Worm (Caenorhabditis elegans): Measurements from ENCODE around the gene fbxl-2.

fbxl-2 gene

ce11 chrIII:4796536-4796935 lies 39.5 kb downstream of the fbxl-2 start, which contains the start of gene tag-325:
TSS of gene tag-325 (plus strand) at chrIII:4796836.
- TF ChIP-seq blmp-1 (tag; optimal IDR thresholded peaks at IDR 0.05) (no peak), sptf-1 (tag; optimal IDR thresholded peaks at IDR 0.05) (no peak), ztf-11 (tag; optimal IDR thresholded peaks at IDR 0.05) (no peak), M03D4.4 (tag; optimal IDR thresholded peaks at IDR 0.05) (no peak), pha-4 (tag; optimal IDR thresholded peaks at IDR 0.05) (no peak), nhr-28 (tag; optimal IDR thresholded peaks at IDR 0.05) (no peak), cnd-1 (tag; optimal IDR thresholded peaks at IDR 0.05) (no peak), ceh-43 (GFP tag; optimal IDR thresholded peaks at IDR 0.05) (no peak), mep-1 (tag; optimal IDR thresholded peaks at IDR 0.05) (no peak)

DNA sequence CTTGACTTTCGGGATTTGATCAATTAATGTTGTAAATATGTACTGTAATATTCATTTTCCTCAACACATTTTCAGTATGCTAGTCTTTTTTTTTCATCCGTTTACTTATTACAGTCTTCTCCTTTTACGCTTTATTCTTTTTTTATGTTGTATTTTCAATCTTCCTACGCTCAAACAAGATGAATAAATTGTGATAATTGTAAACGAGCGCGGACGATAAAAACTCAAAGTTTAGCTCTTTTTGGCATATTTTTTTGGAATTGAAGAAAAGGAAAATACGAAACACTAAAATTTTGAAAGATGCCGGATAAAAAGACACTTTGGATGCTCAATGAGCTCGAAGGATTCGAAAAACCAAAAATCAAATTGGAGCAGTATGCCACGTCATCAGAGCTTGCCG lies 45.6 kb downstream of the fbxl-2 start, which contains the start of gene metl-5:
Gene metl-5, plus strand, starts transcription at position 301 of the 400 bp plus-strand sequence.
- TF ChIP-seq sptf-1 (tag; optimal IDR thresholded peaks at IDR 0.05) (no peak), nhr-237 (tag; optimal IDR thresholded peaks at IDR 0.05) (no peak), ceh-83 (GFP tag; optimal IDR thresholded peaks at IDR 0.05) (no peak), drap-1 (GFP tag; optimal IDR thresholded peaks at IDR 0.05) (no peak), flh-1 (GFP tag; optimal IDR thresholded peaks at IDR 0.05) (no peak), lsy-2 (tag; optimal IDR thresholded peaks at IDR 0.05) (no peak), mab-5 (tag; optimal IDR thresholded peaks at IDR 0.05) (no peak), nhr-76 (tag; optimal IDR thresholded peaks at IDR 0.05) (no peak), nhr-28 (tag; optimal IDR thresholded peaks at IDR 0.05) (no peak), zip-8 (tag; optimal IDR thresholded peaks at IDR 0.05) (no peak), unc-120 (tag; optimal IDR thresholded peaks at IDR 0.05; ENCODE audit: poor library complexity, severe bottlenecking) (no peak), elt-1 (tag; optimal IDR thresholded peaks at IDR 0.05; ENCODE audit: borderline replicate concordance, insufficient read depth) (no peak), nhr-12 (tag; optimal IDR thresholded peaks at IDR 0.05) (no peak), unc-39 (tag; optimal IDR thresholded peaks at IDR 0.05) (no peak), sem-2 (GFP tag; optimal IDR thresholded peaks at IDR 0.05) (no peak)

DNA sequence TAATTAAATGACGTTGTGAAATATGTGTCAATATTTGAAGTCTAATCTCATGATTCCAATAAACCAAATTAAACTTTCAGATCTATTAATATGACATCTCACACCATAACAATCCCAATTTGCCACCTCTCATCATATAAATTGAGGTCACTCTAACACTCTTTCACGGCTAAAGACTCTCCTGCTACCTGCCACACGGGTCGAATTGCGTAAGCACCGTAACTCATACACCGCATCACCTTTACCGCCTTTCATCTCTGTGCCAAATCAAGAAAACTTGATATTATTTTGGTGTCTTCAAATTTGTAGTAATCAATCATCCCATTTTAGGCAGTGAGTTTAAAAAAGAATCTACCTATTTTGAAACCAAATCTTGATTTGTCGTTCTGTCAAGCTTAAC lies 49.3 kb downstream of the fbxl-2 start:
- TF ChIP-seq unc-62 (GFP tag; optimal IDR thresholded peaks at IDR 0.05), result no peak
- no peak for TF ChIP-seq pha-4 (tag; optimal IDR thresholded peaks at IDR 0.05)
- TF ChIP-seq nhr-2 (tag; optimal IDR thresholded peaks at IDR 0.05), result peak; percentile 95

DNA sequence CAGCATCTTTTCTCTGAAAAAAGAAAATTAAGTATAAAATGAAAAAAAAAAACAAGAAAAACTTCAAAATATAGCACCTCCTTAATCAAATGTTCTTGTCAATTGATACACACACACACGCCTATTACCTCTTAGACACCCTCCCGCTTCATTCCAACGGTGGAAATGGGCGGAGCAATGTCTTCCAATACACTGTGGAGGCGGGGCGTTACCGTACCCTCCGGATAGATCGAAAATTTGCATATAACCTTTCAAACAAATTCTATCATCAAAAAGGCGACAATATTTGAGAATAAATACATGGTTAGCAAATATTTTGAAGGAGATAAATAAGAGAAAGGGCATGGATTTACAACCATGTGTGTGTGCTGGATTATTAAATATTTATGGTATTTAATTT lies 51.0 kb downstream of the fbxl-2 start:
- TF ChIP-seq nhr-76 (tag; optimal IDR thresholded peaks at IDR 0.05) (no peak), lsy-2 (tag; optimal IDR thresholded peaks at IDR 0.05) (peak; percentile 87)

All from whole organism, mixed stage, embryonic.